Worm (Caenorhabditis elegans): Measurements from ENCODE around the gene C04B4.1.

The C04B4.1 gene

DNA sequence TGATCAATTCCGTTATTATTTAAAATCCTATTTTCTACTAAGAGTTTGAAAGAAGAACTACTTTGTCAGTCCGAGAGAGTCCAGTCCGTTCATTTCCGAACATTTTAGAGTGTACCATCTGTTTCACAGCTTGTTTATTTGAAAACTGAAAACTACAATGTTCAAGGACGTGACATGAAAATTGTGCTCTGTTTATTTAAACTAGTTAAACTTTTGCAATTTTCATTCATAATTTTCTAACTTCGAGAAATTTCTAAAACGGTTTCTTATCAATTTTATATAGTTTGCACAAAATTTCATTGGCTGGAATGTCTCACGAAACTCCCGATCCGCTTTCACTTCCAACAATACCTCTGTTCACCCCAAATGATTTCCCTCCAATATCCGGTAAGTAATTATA, at the start of gene C04B4.1:
TSS of gene C04B4.1 (plus strand) at position 301 of the 400 bp plus-strand sequence.
- TF ChIP-seq dao-5 (tag; optimal IDR thresholded peaks at IDR 0.05) (no peak), W03F9.2 (tag; optimal IDR thresholded peaks at IDR 0.05) (no peak), him-1 (tag; optimal IDR thresholded peaks at IDR 0.05) (no peak)

DNA sequence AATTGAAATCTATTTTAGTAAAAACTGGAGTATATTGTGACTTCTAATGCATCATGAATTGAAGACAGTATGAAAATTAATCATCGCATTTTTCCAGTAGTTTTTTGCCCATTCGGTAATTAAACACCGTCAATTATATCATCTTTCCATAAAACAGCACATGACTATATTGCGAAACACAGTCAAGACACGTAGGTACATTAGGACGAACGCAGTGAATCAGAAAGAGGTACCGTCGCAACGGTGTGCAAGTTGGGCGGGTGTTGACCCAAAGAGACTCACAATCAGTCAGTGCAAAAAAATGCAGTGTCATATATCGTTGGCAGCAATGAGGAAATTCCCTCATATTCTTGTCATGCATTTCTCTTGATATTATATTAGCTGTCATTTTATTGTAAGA, 46.2 kb upstream of the C04B4.1 start:
- TF ChIP-seq him-1 (tag; optimal IDR thresholded peaks at IDR 0.05): no peak

DNA sequence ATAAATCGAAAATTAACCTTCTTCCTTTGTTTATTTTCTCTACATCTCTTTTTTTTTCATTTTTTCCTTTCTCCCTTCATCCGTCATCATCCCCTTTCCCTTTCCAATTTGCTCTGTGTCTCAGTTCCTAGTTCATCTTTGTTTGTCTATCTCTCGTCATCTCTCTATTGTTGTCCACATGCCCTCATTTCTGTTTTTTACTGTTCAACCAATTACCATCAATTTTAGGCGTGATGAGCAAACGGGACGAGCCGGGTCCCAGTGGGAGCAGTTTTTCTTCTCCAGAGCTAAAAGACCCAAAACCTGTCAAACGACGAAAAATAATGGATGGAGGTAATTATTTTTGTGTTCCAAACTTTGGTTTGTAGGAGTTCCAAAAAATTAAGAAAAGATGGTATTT, 45.2 kb upstream of the C04B4.1 start, which contains the start of gene C23H4.6:
TSS of gene C23H4.6 (plus strand) at position 219 of the 400 bp plus-strand sequence.
- no peak for TF ChIP-seq dao-5 (tag; optimal IDR thresholded peaks at IDR 0.05)
- no peak for TF ChIP-seq him-1 (tag; optimal IDR thresholded peaks at IDR 0.05)
- no peak for TF ChIP-seq W03F9.2 (tag; optimal IDR thresholded peaks at IDR 0.05)

DNA sequence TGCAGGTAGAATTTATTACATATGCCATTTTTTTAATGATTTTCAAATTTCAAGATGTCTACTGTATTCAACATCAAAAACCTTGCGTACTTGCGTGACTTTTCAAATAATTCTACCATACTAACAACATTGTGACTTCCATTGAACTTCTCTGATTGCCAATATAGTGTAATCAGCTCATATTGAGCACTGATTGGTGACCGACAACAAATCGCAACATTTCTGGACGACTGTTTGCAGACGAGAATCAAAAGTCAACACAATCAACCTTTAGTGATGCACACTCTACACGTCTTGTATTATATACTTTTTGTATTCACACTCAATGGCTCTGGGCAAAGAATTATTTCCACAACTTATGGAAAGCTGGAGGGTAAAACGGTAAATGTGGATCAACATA, 39.1 kb upstream of the C04B4.1 start, which contains the start of gene cest-3:
TSS of gene cest-3 (plus strand) at position 190 of the 400 bp plus-strand sequence.
- TF ChIP-seq dao-5 (tag; optimal IDR thresholded peaks at IDR 0.05) (no peak), him-1 (tag; optimal IDR thresholded peaks at IDR 0.05) (no peak), W03F9.2 (tag; optimal IDR thresholded peaks at IDR 0.05) (no peak)

DNA sequence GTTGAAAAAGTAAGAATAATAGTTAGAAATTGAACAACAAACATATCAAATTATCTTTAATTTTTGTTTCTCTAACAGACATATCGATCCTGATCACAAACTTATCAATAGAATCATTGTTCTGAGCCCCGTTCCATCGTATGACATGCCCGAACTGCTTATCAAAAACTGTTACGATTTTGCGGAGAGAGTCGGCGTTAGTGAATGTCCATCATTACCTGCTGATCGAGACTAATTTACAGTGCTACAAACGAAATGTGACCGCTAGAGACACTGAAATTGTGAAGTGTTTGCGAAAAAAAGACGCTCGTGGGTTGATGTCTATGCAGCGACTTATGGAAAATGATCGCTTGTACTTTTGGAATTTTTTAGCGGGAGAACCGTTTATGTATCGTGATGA, 37.7 kb upstream of the C04B4.1 start:
- TF ChIP-seq him-1 (tag; optimal IDR thresholded peaks at IDR 0.05): no peak
- no peak for TF ChIP-seq dao-5 (tag; optimal IDR thresholded peaks at IDR 0.05)
- no peak for TF ChIP-seq W03F9.2 (tag; optimal IDR thresholded peaks at IDR 0.05)

DNA sequence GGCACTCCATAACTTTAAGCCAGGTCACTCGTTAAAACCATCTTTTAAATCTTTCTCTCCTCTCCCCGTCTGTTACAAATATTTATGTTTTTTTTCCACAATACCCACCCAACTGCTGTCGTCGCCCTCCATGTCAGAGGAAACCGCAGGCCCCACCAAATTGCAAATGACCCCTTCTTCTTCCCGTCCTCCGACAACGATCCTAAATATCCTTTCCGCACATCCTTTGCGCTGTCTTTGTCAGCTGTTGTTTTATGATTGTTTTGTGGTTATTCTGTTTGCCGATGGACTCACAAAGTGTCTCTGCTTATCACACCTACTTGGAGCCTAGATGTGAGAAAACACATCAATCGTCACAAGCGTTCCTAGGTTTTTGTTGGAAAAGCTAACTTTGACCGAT, 32.4 kb upstream of the C04B4.1 start:
- no peak for TF ChIP-seq W03F9.2 (tag; optimal IDR thresholded peaks at IDR 0.05)

DNA sequence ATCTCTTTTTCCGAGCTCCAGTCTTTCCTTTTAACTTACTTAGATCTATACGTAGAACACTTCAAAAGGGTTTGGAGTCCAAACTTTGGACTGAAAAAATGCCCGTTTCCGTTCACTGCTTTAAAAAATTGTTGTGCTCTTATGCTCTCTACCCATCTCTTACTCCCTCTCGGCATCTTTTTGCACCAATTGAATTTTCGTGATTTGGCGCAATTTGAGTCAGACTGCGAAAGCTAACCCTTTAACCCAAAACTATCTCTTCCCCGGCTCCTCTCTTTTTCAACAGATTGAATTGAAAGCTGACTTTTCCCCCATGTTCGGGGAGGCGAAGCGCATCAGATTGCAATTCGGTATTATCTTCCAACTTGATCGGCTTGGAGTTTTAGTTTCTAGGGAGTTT, 28.4 kb upstream of the C04B4.1 start:
- TF ChIP-seq W03F9.2 (tag; optimal IDR thresholded peaks at IDR 0.05) (no peak), him-1 (tag; optimal IDR thresholded peaks at IDR 0.05) (no peak), dao-5 (tag; optimal IDR thresholded peaks at IDR 0.05) (no peak)

DNA sequence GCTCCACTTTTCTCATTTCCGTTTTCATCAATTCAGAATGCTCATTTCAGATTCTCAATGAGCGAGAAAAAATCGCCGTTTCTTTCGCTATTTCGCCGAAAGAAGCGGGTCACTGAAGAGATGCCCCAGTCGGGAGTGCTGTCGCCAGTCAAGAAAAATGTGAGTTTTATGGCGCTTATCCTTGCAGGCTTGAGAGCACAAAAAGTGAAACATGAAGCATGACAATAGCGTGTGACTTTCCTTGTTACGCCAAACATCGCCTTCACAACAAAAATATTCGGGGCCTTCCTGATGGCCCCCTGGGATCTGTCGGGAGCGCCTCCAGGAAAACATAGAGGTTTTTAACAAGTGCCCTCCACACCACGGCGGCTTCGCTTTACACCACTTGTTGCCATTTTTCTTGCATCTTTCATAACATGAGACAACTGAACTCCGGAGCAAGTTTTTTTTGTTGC, 24.0 kb upstream of the C04B4.1 start, which contains the start of gene E01G6.2:
TSS of gene E01G6.2 (plus strand) at position 51 of the 455 bp plus-strand sequence.
- TF ChIP-seq W03F9.2 (tag; optimal IDR thresholded peaks at IDR 0.05): no peak
- no peak for TF ChIP-seq him-1 (tag; optimal IDR thresholded peaks at IDR 0.05)
- no peak for TF ChIP-seq dao-5 (tag; optimal IDR thresholded peaks at IDR 0.05)

DNA sequence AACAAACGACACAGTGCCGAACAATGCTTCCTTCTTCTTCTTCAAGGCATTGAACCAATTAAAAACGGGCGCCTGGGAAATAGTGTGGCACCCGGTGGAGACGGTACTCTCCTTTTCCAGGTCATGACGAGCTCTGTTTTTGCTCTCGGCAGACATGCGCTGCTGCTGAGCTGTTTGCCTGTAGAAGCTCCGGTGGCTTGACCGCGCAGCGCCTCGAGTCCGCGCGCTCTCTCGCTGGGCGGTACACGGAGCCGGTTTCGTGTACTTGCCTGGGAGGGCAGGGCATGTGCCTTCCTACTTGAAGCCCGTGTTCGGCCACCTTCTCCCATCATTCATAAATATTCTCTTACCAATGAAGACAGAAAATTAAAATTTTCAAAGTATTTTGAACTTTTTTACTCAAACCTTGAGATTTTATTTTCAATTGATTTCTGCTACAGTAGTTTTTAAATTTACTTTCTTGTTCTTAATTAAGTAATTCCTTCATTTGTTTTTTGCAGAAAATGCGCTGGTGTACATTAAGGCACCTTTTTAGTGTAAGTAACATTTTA, 20.1 kb upstream of the C04B4.1 start, which contains the start of gene E01G6.1:
TSS of gene E01G6.1 (plus strand) at position 501 of the 551 bp plus-strand sequence.
- TF ChIP-seq him-1 (tag; optimal IDR thresholded peaks at IDR 0.05) (no peak), dao-5 (tag; optimal IDR thresholded peaks at IDR 0.05) (no peak), W03F9.2 (tag; optimal IDR thresholded peaks at IDR 0.05) (no peak)

DNA sequence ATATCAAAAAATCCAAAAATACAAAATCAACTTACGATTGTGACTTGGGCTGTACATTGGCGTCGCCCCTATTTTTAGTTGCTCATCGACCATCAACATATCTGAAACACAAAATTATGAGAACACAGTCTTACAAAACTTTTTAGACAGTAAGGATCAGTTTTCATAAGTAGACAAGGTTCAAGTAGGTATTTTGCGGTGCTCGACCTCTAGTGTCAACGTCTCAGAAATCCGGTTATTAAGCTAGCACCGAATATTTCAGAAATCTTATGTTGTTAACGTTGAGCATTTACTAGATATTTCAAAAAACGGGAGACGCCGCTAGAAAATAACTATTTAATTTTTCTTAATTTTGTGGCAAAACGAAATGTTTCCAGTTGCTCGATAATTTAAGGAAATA, 9.7 kb upstream of the C04B4.1 start, which contains the start of gene otpl-8:
TSS of gene otpl-8 (minus strand) at position 101 of the 400 bp plus-strand sequence.
- no peak for TF ChIP-seq W03F9.2 (tag; optimal IDR thresholded peaks at IDR 0.05)
- TF ChIP-seq dao-5 (tag; optimal IDR thresholded peaks at IDR 0.05): no peak
- TF ChIP-seq him-1 (tag; optimal IDR thresholded peaks at IDR 0.05): no peak

DNA sequence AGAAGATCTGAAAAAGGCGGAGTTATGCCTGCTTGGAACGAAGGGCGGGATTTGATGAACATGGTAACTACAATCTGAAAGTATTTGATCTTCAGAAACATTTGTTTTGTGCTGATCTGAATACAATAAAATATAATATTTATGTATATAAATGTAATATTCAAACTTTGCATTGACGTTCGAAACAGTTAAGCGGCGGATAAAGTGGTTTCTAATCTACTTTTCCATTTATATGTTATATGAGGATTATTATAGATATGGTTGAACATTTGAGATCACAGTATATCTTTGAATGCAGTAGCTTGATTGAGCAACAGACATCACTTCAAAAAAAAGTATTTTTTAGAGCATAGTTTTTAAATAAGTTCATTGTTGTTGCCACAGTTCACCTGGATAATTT, 6.7 kb upstream of the C04B4.1 start, which contains the start of gene H19J13.2:
TSS of gene H19J13.2 (minus strand) at position 101 of the 400 bp plus-strand sequence.
- TF ChIP-seq him-1 (tag; optimal IDR thresholded peaks at IDR 0.05) (no peak), dao-5 (tag; optimal IDR thresholded peaks at IDR 0.05) (no peak), W03F9.2 (tag; optimal IDR thresholded peaks at IDR 0.05) (no peak)

DNA sequence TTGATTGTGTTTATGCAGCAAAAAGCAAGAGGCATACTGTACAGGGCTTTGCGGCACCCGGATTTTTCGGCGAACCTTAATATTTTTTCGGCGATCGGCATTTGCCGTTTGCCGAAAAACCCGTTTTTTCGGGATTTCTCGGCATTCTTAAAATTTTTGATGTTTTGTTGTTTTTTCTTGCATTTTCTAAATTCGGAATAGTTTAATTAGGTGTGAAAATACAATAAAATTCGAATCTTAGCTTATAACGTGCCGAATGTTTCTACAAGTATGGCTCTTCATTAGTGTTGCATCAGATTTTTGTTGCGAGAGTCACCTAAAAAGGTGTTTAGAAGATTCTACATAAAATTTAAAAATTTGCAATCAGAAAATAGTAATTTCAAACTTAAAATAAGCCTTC, 5.0 kb upstream of the C04B4.1 start, which contains the start of gene C04B4.6:
TSS of gene C04B4.6 (minus strand) at position 101 of the 400 bp plus-strand sequence.
- TF ChIP-seq W03F9.2 (tag; optimal IDR thresholded peaks at IDR 0.05) (no peak), dao-5 (tag; optimal IDR thresholded peaks at IDR 0.05) (no peak), him-1 (tag; optimal IDR thresholded peaks at IDR 0.05) (no peak)

DNA sequence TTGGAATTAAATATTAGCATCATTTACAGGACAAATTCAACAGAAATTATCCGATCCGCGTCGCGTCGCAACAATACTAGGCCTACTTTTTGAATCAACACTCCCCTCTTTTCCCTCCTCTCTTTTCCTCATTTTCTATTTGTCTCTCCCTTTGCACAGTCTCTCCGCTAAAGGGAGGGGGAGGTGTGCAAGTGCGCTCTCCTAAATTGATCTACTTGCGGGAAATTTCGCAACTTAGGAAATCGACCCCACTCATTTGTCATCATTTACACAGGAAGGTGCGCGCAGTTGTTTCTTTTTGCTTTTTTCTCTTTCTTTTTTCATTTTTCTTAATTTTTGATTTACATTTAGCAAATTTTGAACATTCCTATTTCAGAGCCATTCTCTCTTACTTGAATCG, 2.3 kb downstream of the C04B4.1 start, which contains the start of gene C04B4.2:
TSS of gene C04B4.2 (plus strand) at position 371 of the 400 bp plus-strand sequence.
- TF ChIP-seq him-1 (tag; optimal IDR thresholded peaks at IDR 0.05) (no peak), W03F9.2 (tag; optimal IDR thresholded peaks at IDR 0.05) (no peak), dao-5 (tag; optimal IDR thresholded peaks at IDR 0.05) (no peak)

DNA sequence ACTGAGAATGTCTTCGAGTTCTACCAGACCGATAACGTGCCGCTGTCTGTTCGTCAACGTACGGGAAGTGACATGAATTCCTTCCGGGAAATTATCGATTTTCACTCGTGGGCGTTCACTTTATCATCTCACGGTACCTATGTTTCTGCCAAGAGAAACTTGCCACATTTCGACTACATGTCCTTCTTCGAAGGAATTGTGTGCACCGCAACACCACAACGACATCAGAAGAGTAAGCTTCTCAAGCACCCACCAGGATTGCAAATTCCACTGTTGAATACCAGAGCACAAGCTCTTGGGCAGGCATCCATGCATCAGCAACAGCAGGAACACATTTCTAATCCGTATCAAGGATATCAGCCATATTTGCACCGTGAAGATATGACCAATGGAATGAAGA, 3.6 kb downstream of the C04B4.1 start:
- TF ChIP-seq W03F9.2 (tag; optimal IDR thresholded peaks at IDR 0.05) (no peak), dao-5 (tag; optimal IDR thresholded peaks at IDR 0.05) (no peak), him-1 (tag; optimal IDR thresholded peaks at IDR 0.05) (no peak)

DNA sequence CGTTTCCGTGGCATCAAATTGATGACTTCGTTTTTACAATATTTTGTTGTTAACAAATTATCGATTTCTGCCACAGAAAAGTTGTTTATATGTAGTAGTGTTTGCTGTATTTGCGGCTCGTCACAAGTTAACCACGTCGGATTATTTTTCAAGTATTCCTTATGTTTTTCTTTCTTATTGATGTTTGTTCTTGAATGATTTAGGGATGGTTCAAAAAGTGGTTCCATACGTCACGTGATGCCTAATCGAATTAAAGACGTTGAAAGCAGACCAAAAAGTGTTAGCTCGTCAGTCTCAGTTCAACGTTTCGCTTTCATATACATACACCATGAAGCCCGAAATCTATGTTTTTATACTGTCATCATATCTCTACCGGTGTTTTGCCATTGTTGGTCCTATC, 4.9 kb downstream of the C04B4.1 start, which contains the start of gene lips-2:
TSS of gene lips-2 (plus strand) at position 301 of the 400 bp plus-strand sequence.
- TF ChIP-seq him-1 (tag; optimal IDR thresholded peaks at IDR 0.05) (no peak), dao-5 (tag; optimal IDR thresholded peaks at IDR 0.05) (no peak), W03F9.2 (tag; optimal IDR thresholded peaks at IDR 0.05) (no peak)
